Worm (Caenorhabditis elegans): ENCODE data around the gene col-130.

DNA sequence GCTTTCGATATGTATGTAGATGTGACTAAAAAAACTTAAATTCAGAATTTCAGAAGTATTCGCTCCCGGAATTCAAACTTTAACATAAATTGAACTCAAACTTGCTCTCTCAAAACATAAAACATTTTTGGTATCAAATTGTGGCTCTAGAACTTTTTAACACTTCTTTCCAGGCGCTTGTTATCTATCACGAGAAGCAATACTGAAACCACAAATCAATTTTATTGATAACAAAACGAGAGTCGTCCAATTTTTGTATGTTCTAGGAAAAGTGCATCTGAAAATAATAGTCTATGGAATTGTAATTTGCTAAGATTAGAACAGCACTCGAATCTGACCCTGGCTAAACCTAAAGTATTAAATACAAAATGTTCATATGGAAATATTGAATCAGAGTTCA, 49.4 kb downstream of the col-130 start:
- no peak for TF ChIP-seq nhr-237 (tag; optimal IDR thresholded peaks at IDR 0.05)
- no peak for TF ChIP-seq ztf-4 (tag; optimal IDR thresholded peaks at IDR 0.05)

All from whole organism, L1 larva.